Worm (Caenorhabditis elegans) whole organism, early embryonic: ENCODE results near the gene W02G9.3.
A peak's percentile ranks its signal among the peaks of the same experiment; 100 is the strongest.

ENCODE experiments used
- B0310.2 ChIP-seq: sonication (generic microtip); optimal IDR thresholded peaks from 2 replicates; lab custom pipeline; 2016; ENCODE audit warnings: mild to moderate bottlenecking, missing genetic modification characterization, missing compliant biosample characterization
- F13C5.2 ChIP-seq: sonication (generic microtip); optimal IDR thresholded peaks from 2 replicates; lab custom pipeline; 2017; ENCODE audit warnings: mild to moderate bottlenecking, missing genetic modification characterization, inconsistent platforms, missing compliant biosample characterization
- aly-1 ChIP-seq: sonication (generic microtip); optimal IDR thresholded peaks from 2 replicates; lab custom pipeline; 2016; ENCODE audit warnings: missing genetic modification characterization, missing compliant biosample characterization
- ama-1 ChIP-seq: fragments of 150-350 bp; optimal IDR thresholded peaks from 2 replicates; lab custom pipeline; 2014
- ceh-13 ChIP-seq: fragments of 200-800 bp; sonication (Bioruptor generic); optimal IDR thresholded peaks from 2 replicates; lab custom pipeline; 2018; ENCODE audit warnings: mild to moderate bottlenecking, missing genetic modification characterization, missing compliant biosample characterization
- ceh-36 ChIP-seq: sonication (generic microtip); optimal IDR thresholded peaks from 2 replicates; lab custom pipeline; 2016; ENCODE audit warnings: missing genetic modification characterization, inconsistent platforms, missing compliant biosample characterization
- ets-7 ChIP-seq: sonication (generic microtip); optimal IDR thresholded peaks from 2 replicates; lab custom pipeline; 2016; ENCODE audit warnings: missing genotype, missing genetic modification characterization, missing compliant biosample characterization
- flt-1 ChIP-seq: fragments of 200-800 bp; sonication (Bioruptor generic); IDR thresholded peaks from 2 replicates; pipeline ENCODE4 v1.3.6; 2022; ENCODE audit warnings: missing genetic modification characterization, missing compliant biosample characterization
- hmbx-1 ChIP-seq: sonication (generic microtip); optimal IDR thresholded peaks from 2 replicates; lab custom pipeline; 2016; ENCODE audit warnings: mild to moderate bottlenecking, missing genetic modification characterization, missing compliant biosample characterization
- hmg-4 ChIP-seq: fragments of 200-800 bp; sonication (Bioruptor generic); optimal IDR thresholded peaks from 2 replicates; lab custom pipeline; 2018; ENCODE audit warnings: mild to moderate bottlenecking, missing genetic modification characterization, missing compliant biosample characterization
- hnd-1 ChIP-seq: sonication (generic microtip); optimal IDR thresholded peaks from 2 replicates; lab custom pipeline; 2016; ENCODE audit warnings: missing genetic modification characterization, missing compliant biosample characterization
- pes-1 ChIP-seq: fragments of 200-800 bp; sonication (Bioruptor generic); IDR thresholded peaks from 2 replicates; pipeline ENCODE4 v1.3.6; 2022; ENCODE audit warnings: missing genetic modification reagents, missing genetic modification characterization, missing compliant biosample characterization
- scrt-1 ChIP-seq: fragments of 200-800 bp; sonication (Bioruptor generic); IDR thresholded peaks from 2 replicates; pipeline ENCODE4 v1.3.6; 2022; ENCODE audit warnings: missing genetic modification characterization, missing compliant biosample characterization
- sea-1 ChIP-seq: fragments of 200-800 bp; sonication (Bioruptor generic); conservative IDR thresholded peaks from 2 replicates; pipeline ENCODE4 v1.3.6; 2022; ENCODE audit warnings: missing genetic modification characterization, missing compliant biosample characterization
- tbx-11 ChIP-seq: fragments of 200-800 bp; sonication (Bioruptor generic); IDR thresholded peaks from 2 replicates; pipeline ENCODE4 v1.3.6; 2022; ENCODE audit warnings: missing genetic modification characterization, missing compliant biosample characterization
- tbx-37 ChIP-seq: fragments of 200-800 bp; sonication (Bioruptor generic); conservative IDR thresholded peaks from 2 replicates; pipeline ENCODE4 v1.3.6; 2022; ENCODE audit warnings: missing genetic modification reagents, missing genetic modification characterization, missing compliant biosample characterization
- tra-4 ChIP-seq: sonication (generic microtip); optimal IDR thresholded peaks from 2 replicates; lab custom pipeline; 2017; ENCODE audit warnings: missing genetic modification characterization, missing compliant biosample characterization

Gene W02G9.3

ce11 chrV:2646067-2646466, 26.7 kb upstream of the W02G9.3 start:
- TF ChIP-seq F13C5.2 (tag; lab: Kevin White, UChicago) (no peak), hmg-4 (no peak), sea-1 (GFP tag; lab: Robert Waterston, UW) (no peak), hmbx-1 (tag; lab: Kevin White, UChicago) (no peak), ceh-36 (no peak)

DNA sequence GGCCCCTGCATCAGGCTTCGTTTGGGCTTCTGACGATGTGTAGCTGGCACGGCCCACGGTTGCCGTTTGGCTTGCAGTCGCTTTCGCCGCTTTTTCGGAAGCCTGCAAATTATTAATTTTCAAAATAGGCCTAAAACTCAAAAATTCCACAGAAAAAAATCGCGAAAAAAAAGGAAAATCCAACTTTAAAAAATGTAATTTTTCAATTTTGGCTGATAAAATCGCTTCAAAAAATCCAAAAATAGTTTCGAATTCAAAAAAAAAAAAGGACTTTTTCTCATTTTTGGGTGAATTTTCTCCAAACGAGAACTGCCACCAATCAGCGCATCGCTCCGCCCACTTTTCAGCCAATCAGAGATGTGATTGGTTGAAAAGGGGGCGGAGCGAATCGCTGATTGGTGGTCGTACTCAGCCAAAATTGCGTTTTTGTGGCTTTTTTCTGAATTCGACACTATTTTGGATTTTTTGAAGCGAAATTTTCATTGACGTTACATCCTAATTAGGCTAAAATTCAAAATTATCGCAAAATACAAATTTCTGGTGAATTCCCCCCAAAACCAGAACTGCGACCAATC, 25.5 kb upstream of the W02G9.3 start:
- TF ChIP-seq ets-7 (tag; lab: Kevin White, UChicago) = no peak
- no peak for TF ChIP-seq pes-1
- TF ChIP-seq hnd-1 = no peak
- TF ChIP-seq F13C5.2 (tag; lab: Kevin White, UChicago) = no peak
- no peak for TF ChIP-seq aly-1 (tag; lab: Kevin White, UChicago)
- no peak for TF ChIP-seq tbx-11 (GFP tag; lab: Robert Waterston, UW)
- no peak for TF ChIP-seq ceh-13 (GFP tag; lab: Kevin White, UChicago)

DNA sequence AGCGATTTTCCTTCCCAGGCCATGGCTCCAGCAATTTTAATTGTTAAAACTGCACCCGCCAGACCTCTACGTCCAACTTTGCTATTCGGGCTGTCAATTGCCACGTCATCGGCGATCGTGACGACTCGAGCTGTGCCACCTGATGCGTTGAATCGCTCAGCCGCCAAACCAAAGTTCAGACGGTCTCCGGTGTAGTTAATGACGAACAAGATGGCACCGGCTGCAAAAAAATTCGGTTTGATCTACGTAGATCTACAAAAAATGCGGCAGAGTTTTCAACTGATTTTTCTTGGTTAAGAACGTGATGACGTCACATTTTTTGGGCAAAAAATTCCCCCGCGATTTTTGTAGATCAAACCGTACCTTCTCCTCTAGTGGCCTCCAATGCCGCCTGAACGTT, 21.8 kb upstream of the W02G9.3 start:
- no peak for TF ChIP-seq tra-4 (tag; lab: Kevin White, UChicago)
- no peak for TF ChIP-seq B0310.2
- TF ChIP-seq sea-1 (GFP tag; lab: Robert Waterston, UW) = no peak
- TF ChIP-seq ets-7 (tag; lab: Kevin White, UChicago) = no peak
- no peak for TF ChIP-seq F13C5.2 (tag; lab: Kevin White, UChicago)
- no peak for TF ChIP-seq ceh-13 (GFP tag; lab: Kevin White, UChicago)
- no peak for TF ChIP-seq flt-1
- TF ChIP-seq hmbx-1 (tag; lab: Kevin White, UChicago) = no peak
- no peak for TF ChIP-seq scrt-1 (GFP tag; lab: Robert Waterston, UW)
- no peak for TF ChIP-seq tbx-37
- no peak for TF ChIP-seq hmg-4
- no peak for TF ChIP-seq aly-1 (tag; lab: Kevin White, UChicago)
- TF ChIP-seq hnd-1 = no peak
- TF ChIP-seq tbx-11 (GFP tag; lab: Robert Waterston, UW) = no peak

ce11 chrV:2652557-2653133, 20.1 kb upstream of the W02G9.3 start, which contains the start of the genes W02H5.8 and angl-1:
TSS of gene W02H5.8 (minus strand) at chrV:2652657.
TSS of gene angl-1 (plus strand) at chrV:2653083.
- TF ChIP-seq ets-7 (tag; lab: Kevin White, UChicago) (no peak), ceh-36 (no peak), tbx-11 (GFP tag; lab: Robert Waterston, UW) (no peak), ceh-13 (GFP tag; lab: Kevin White, UChicago) (no peak), hnd-1 (no peak), hmbx-1 (tag; lab: Kevin White, UChicago) (no peak), aly-1 (tag; lab: Kevin White, UChicago) (no peak), B0310.2 (no peak), scrt-1 (GFP tag; lab: Robert Waterston, UW) (no peak), pes-1 (no peak), F13C5.2 (tag; lab: Kevin White, UChicago) (no peak), flt-1 (no peak)

DNA sequence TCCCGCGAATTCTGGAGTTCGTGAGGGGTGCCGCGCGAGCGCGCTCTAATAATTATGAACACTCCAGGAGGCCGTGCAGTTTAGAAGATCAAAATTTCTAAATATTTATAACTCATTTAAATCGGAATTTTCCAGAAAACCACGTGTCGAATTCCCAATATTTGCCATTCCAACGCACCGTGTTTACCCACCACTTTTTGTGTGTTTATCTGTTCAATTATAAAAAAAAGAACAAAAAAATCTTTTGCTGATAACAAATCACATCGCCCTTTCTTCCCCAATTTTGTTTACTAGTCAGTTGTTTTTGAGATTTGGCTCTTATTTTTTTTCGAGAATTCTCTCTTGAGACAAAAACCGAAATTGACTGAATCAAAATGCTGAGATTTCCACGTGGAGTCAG, 16.6 kb upstream of the W02G9.3 start:
- TF ChIP-seq ets-7 (tag; lab: Kevin White, UChicago) (no peak), ama-1 (lab: Kevin White, UChicago) (no peak)

DNA sequence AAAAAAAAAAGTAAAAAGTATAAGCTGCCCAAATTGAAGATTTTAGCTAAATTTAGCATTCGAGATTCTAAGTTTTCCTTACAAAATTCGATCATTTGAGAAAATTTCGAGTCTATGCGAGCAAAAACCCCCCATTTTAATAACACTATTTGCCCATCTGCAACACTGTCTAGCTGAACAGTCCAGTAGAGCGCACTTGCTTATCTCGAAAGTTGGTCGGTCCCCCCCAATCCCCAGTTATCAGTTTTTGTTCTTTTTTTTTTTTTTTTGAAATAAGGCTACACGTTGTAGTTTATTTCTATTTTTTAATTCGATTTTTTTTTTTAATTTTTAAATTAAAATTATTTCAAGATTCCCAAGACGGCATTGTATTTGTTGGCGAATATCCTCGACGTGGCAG, 15.1 kb upstream of the W02G9.3 start:
- no peak for TF ChIP-seq ama-1 (lab: Kevin White, UChicago)
- TF ChIP-seq hmbx-1 (tag; lab: Kevin White, UChicago) = no peak
- no peak for TF ChIP-seq aly-1 (tag; lab: Kevin White, UChicago)
- no peak for TF ChIP-seq sea-1 (GFP tag; lab: Robert Waterston, UW)
- no peak for TF ChIP-seq tbx-11 (GFP tag; lab: Robert Waterston, UW)
- TF ChIP-seq hnd-1 = no peak
- TF ChIP-seq ceh-13 (GFP tag; lab: Kevin White, UChicago) = no peak
- TF ChIP-seq B0310.2 = no peak
- TF ChIP-seq pes-1 = no peak
- TF ChIP-seq tbx-37 = no peak
- no peak for TF ChIP-seq ceh-36
- no peak for TF ChIP-seq flt-1
- TF ChIP-seq ets-7 (tag; lab: Kevin White, UChicago) = no peak
- TF ChIP-seq tra-4 (tag; lab: Kevin White, UChicago) = no peak
- no peak for TF ChIP-seq hmg-4
- TF ChIP-seq F13C5.2 (tag; lab: Kevin White, UChicago) = no peak
- no peak for TF ChIP-seq scrt-1 (GFP tag; lab: Robert Waterston, UW)

DNA sequence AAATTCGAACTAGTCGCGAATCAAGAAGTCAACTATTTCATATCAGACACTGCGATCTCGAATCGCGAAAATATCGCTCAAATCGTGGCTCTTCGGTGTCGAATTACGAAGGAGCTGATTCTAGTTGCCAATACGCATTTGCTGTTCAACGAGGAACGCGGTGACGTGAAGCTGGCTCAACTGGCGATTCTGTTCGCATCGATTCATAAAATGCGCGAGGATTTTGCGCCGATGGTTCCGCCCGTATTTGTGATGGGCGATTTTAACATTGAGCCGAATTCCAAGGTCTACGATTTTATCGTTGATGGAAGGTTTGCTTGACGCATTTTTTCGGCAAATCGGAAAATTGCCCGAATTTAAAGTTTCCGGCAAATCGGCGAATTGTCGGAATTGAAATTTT, 12.3 kb upstream of the W02G9.3 start:
- no peak for TF ChIP-seq ama-1 (lab: Kevin White, UChicago)

DNA sequence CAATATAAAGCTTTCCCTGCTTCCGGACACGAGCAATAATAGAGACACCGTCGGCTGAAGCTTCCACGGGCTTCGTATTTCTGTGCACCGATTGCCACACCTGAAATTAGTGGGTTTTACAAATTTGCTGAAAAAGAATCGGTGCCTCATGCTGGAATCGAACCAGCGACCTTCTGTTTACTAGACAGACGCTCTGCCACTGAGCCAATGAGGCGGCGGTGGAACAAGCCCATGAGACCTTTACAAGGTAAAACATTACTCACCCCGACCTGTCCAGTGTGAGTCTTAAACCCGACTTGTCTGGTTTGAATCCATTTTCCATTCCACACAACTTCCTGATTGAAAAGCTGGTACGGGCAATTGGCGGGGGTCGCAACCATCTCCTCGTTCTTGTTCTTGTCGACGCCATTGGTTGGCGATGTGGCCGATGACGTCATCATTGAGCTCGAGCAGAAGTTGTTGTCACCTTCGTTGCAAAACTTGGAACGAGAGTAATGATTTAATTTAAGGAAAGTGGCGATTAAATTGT, 8.2 kb upstream of the W02G9.3 start, which contains the start of gene ndx-2:
ndx-2 (minus strand) TSS at position 479 of the 529 bp plus-strand sequence.
- TF ChIP-seq hnd-1 = no peak
- no peak for TF ChIP-seq ceh-36
- no peak for TF ChIP-seq tbx-37
- TF ChIP-seq hmbx-1 (tag; lab: Kevin White, UChicago) = no peak
- 0 out of 2 replicates have a peak, but pooled peaks have one; percentile 55 for TF ChIP-seq sea-1 (GFP tag; lab: Robert Waterston, UW)
- no peak for TF ChIP-seq ceh-13 (GFP tag; lab: Kevin White, UChicago)
- TF ChIP-seq scrt-1 (GFP tag; lab: Robert Waterston, UW) = no peak
- TF ChIP-seq B0310.2 = no peak
- TF ChIP-seq hmg-4 = peak; percentile 31
- TF ChIP-seq pes-1 = peak; percentile 57
